Worm (Caenorhabditis elegans) whole organism, L4/young adult: ENCODE measurements around the gene srz-64.

ENCODE experiments used
- W03F9.2 ChIP-seq: fragments of 150-350 bp; optimal IDR thresholded peaks from 2 replicates; lab custom pipeline; 2014; ENCODE audit warnings: missing biosample characterization, missing genetic modification characterization
- him-1 ChIP-seq: sonication (generic microtip); optimal IDR thresholded peaks from 2 replicates; lab custom pipeline; 2016; ENCODE audit warnings: missing genotype, missing genetic modification reagents, missing genetic modification characterization, missing compliant biosample characterization

DNA sequence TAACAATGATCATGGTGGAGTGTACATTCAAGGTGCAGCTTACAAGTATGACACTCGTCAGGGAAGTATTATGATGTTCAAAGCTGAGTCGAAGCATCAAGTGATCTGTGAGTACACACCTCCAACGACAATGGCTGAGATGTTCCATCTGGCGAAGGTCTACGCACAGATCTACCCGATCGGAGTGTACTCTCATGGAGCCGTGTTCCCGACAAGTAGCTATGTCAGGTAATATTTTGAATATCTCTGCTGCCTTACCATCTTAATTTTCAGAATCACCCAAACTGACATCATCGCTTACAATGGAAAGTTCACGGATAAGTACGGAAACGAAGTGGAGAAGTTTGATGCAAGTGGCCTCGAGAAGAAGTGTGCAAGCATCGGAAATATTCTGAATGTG is 36.3 kb downstream of the srz-64 start:
- TF ChIP-seq W03F9.2 (tag; lab: Kevin White, UChicago) (no peak), him-1 (tag; lab: Kevin White, UChicago) (no peak)
